Worm (Caenorhabditis elegans) whole organism, L4 larva: ENCODE data around the gene pho-13.

Source experiments
- F44E2.7 ChIP-seq: fragments of 200-800 bp; sonication (Bioruptor generic); IDR thresholded peaks from 2 replicates; pipeline ENCODE4 v2.1.2; 2022; ENCODE audit warnings: missing genetic modification characterization, missing compliant biosample characterization
- Y105C5A.15 ChIP-seq: fragments of 200-800 bp; sonication (Bioruptor generic); IDR thresholded peaks from 2 replicates; pipeline ENCODE4 v1.3.6; 2022; ENCODE audit warnings: missing genetic modification characterization, missing compliant biosample characterization
- Y75B8A.6 ChIP-seq: fragments of 200-800 bp; sonication (Bioruptor generic); IDR thresholded peaks from 2 replicates; pipeline ENCODE4 v1.3.6; 2022; ENCODE audit warnings: missing genetic modification reagents, missing genetic modification characterization, missing compliant biosample characterization
- ZK337.2 ChIP-seq: fragments of 200-800 bp; sonication (Bioruptor generic); IDR thresholded peaks from 2 replicates; pipeline ENCODE4 v1.3.6; 2022; ENCODE audit warnings: missing genetic modification reagents, missing genetic modification characterization, missing compliant biosample characterization
- ZK546.5 ChIP-seq, 2 experiments: sonication (generic microtip); optimal IDR thresholded peaks; 2 replicates each; lab custom pipeline; 2017; ENCODE audit warnings: missing biosample characterization in 2 of 2, missing genetic modification characterization in 2 of 2
- attf-4 ChIP-seq: sonication (generic microtip); optimal IDR thresholded peaks from 3 replicates; lab custom pipeline; 2017; ENCODE audit warnings: missing biosample characterization, missing genetic modification characterization
- ceh-20 ChIP-seq: fragments of 200-800 bp; sonication (Bioruptor generic); IDR thresholded peaks from 2 replicates; pipeline ENCODE4 v1.3.6; 2022; ENCODE audit warnings: missing genetic modification reagents, missing genetic modification characterization, missing compliant biosample characterization
- ceh-28 ChIP-seq: fragments of 150-350 bp; optimal IDR thresholded peaks from 2 replicates; lab custom pipeline; 2014; ENCODE audit warnings: missing biosample characterization, missing genetic modification reagents, missing genetic modification characterization
- ceh-32 ChIP-seq: sonication (generic microtip); optimal IDR thresholded peaks from 2 replicates; lab custom pipeline; 2016; ENCODE audit warnings: mild to moderate bottlenecking, missing genetic modification characterization, missing compliant biosample characterization; ENCODE audit not compliant: poor library complexity
- ceh-44 ChIP-seq: fragments of 200-800 bp; sonication (Bioruptor generic); IDR thresholded peaks from 2 replicates; pipeline ENCODE4 v1.3.6; 2022; ENCODE audit warnings: missing genetic modification reagents, missing genetic modification characterization, missing compliant biosample characterization
- ceh-62 ChIP-seq: sonication (generic microtip); optimal IDR thresholded peaks from 2 replicates; lab custom pipeline; 2017; ENCODE audit warnings: missing biosample characterization, missing genetic modification characterization
- ceh-82 ChIP-seq: sonication (generic microtip); optimal IDR thresholded peaks from 2 replicates; lab custom pipeline; 2017; ENCODE audit warnings: missing biosample characterization, missing genetic modification characterization
- ces-1 ChIP-seq: fragments of 150-350 bp; sonication (generic microtip); optimal IDR thresholded peaks from 4 replicates; lab custom pipeline; 2014; ENCODE audit warnings: missing biosample characterization, missing genetic modification reagents, missing genetic modification characterization
- cey-2 ChIP-seq: sonication (generic microtip); optimal IDR thresholded peaks from 3 replicates; lab custom pipeline; 2017; ENCODE audit warnings: missing genetic modification characterization, mild to moderate bottlenecking, missing compliant biosample characterization, antibody characterized with exemption, borderline replicate concordance; ENCODE audit not compliant: insufficient read depth
- ctbp-1 ChIP-seq: fragments of 200-800 bp; sonication (Bioruptor generic); IDR thresholded peaks from 2 replicates; pipeline ENCODE4 v1.3.6; 2022; ENCODE audit warnings: missing genetic modification reagents, missing genetic modification characterization, missing compliant biosample characterization
- daf-12 ChIP-seq: fragments of 150-350 bp; optimal IDR thresholded peaks from 2 replicates; lab custom pipeline; 2014; ENCODE audit warnings: missing biosample characterization, missing genetic modification reagents, missing genetic modification characterization
- daf-16 ChIP-seq, 3 experiments: sonication (generic microtip); optimal IDR thresholded peaks; 2 replicates each; lab custom pipeline; 2016 to 2017; ENCODE audit warnings: missing genetic modification characterization in 3 of 3, missing genetic modification reagents in 3 of 3, mild to moderate bottlenecking in 2 of 3, missing compliant biosample characterization in 2 of 3, missing biosample characterization in 1 of 3, moderate library complexity in 1 of 3
- daf-19 ChIP-seq: fragments of 200-800 bp; sonication (Bioruptor generic); conservative IDR thresholded peaks from 2 replicates; pipeline ENCODE4 v1.3.6; 2022; ENCODE audit warnings: missing genetic modification characterization, missing compliant biosample characterization
- duxl-1 ChIP-seq: sonication (generic microtip); optimal IDR thresholded peaks from 2 replicates; lab custom pipeline; 2016; ENCODE audit warnings: mild to moderate bottlenecking, missing genetic modification characterization, moderate library complexity, missing compliant biosample characterization; ENCODE audit not compliant: poor library complexity
- dve-1 ChIP-seq: sonication (generic microtip); optimal IDR thresholded peaks from 2 replicates; lab custom pipeline; 2017; ENCODE audit warnings: antibody characterized with exemption, mild to moderate bottlenecking, missing genetic modification characterization, missing compliant biosample characterization; ENCODE audit not compliant: insufficient read depth
- egl-27 ChIP-seq: sonication (generic microtip); optimal IDR thresholded peaks from 3 replicates; lab custom pipeline; 2017; ENCODE audit warnings: missing biosample characterization, missing genetic modification reagents, missing genetic modification characterization
- fos-1 ChIP-seq: fragments of 150-350 bp; optimal IDR thresholded peaks from 2 replicates; lab custom pipeline; 2014; ENCODE audit warnings: missing biosample characterization, missing genetic modification characterization
- gei-8 ChIP-seq: fragments of 200-800 bp; sonication (Bioruptor generic); optimal IDR thresholded peaks from 2 replicates; lab custom pipeline; 2018; ENCODE audit warnings: mild to moderate bottlenecking, missing genetic modification characterization, missing compliant biosample characterization
- hif-1 ChIP-seq, 2 experiments: sonication (generic microtip); optimal IDR thresholded peaks; 2 replicates each; lab custom pipeline; 2016 to 2017; ENCODE audit warnings: missing compliant biosample characterization in 2 of 2, missing genetic modification characterization in 2 of 2, missing genetic modification reagents in 2 of 2, missing genotype in 2 of 2, mild to moderate bottlenecking in 1 of 2
- hlh-11 ChIP-seq: fragments of 200-800 bp; sonication (Bioruptor generic); optimal IDR thresholded peaks from 2 replicates; lab custom pipeline; 2018; ENCODE audit warnings: mild to moderate bottlenecking, missing genetic modification characterization, missing compliant biosample characterization
- hlh-30 ChIP-seq: sonication (generic microtip); optimal IDR thresholded peaks from 2 replicates; lab custom pipeline; 2017; ENCODE audit warnings: antibody characterized with exemption, mild to moderate bottlenecking, missing genetic modification characterization, missing compliant biosample characterization; ENCODE audit not compliant: insufficient read depth
- lin-29 ChIP-seq: fragments of 200-800 bp; sonication (Bioruptor generic); IDR thresholded peaks from 2 replicates; pipeline ENCODE4 v1.3.6; 2022; ENCODE audit warnings: missing genetic modification reagents, missing genetic modification characterization, missing compliant biosample characterization
- lin-39 ChIP-seq: fragments of 150-350 bp; optimal IDR thresholded peaks from 2 replicates; lab custom pipeline; 2014; ENCODE audit warnings: missing biosample characterization, missing genetic modification reagents, missing genetic modification characterization
- lir-3 ChIP-seq: sonication (generic microtip); optimal IDR thresholded peaks from 2 replicates; lab custom pipeline; 2016; ENCODE audit warnings: mild to moderate bottlenecking, missing genetic modification characterization, missing compliant biosample characterization
- mdl-1 ChIP-seq, 2 experiments: fragments of 150-350 bp in 1 of 2; sonication (generic microtip) in 1 of 2; optimal IDR thresholded peaks; 2 replicates each; lab custom pipeline; 2014 to 2017; ENCODE audit warnings: missing biosample characterization in 2 of 2, missing genetic modification characterization in 2 of 2
- mdt-29 ChIP-seq: fragments of 200-800 bp; sonication (Bioruptor generic); IDR thresholded peaks from 2 replicates; pipeline ENCODE4 v1.3.6; 2022; ENCODE audit warnings: missing genetic modification reagents, missing genetic modification characterization, missing compliant biosample characterization
- mep-1 ChIP-seq: fragments of 150-350 bp; sonication (generic microtip); optimal IDR thresholded peaks from 3 replicates; lab custom pipeline; 2014; ENCODE audit warnings: missing biosample characterization, missing genetic modification characterization
- mes-2 ChIP-seq: sonication (generic microtip); optimal IDR thresholded peaks from 2 replicates; lab custom pipeline; 2016; ENCODE audit warnings: missing genotype, mild to moderate bottlenecking, missing genetic modification characterization, missing compliant biosample characterization; ENCODE audit not compliant: poor library complexity, severe bottlenecking
- mxl-2 ChIP-seq: fragments of 200-800 bp; sonication (Bioruptor generic); conservative IDR thresholded peaks from 2 replicates; pipeline ENCODE4 v1.3.6; 2022; ENCODE audit warnings: missing genetic modification reagents, missing genetic modification characterization, missing compliant biosample characterization
- nhr-10 ChIP-seq: fragments of 150-350 bp; optimal IDR thresholded peaks from 2 replicates; lab custom pipeline; 2014; ENCODE audit warnings: missing biosample characterization, missing genetic modification characterization
- nhr-102 ChIP-seq: sonication (generic microtip); optimal IDR thresholded peaks from 2 replicates; lab custom pipeline; 2016; ENCODE audit warnings: mild to moderate bottlenecking, missing genetic modification characterization, moderate library complexity, missing compliant biosample characterization
- nhr-11 ChIP-seq: fragments of 150-350 bp; optimal IDR thresholded peaks from 2 replicates; lab custom pipeline; 2014; ENCODE audit warnings: missing biosample characterization, missing genetic modification characterization
- nhr-237 ChIP-seq: sonication (generic microtip); optimal IDR thresholded peaks from 2 replicates; lab custom pipeline; 2017; ENCODE audit warnings: missing biosample characterization, missing genetic modification characterization
- nhr-25 ChIP-seq: sonication (generic microtip); optimal IDR thresholded peaks from 2 replicates; lab custom pipeline; 2017; ENCODE audit warnings: missing genetic modification characterization, mild to moderate bottlenecking, missing compliant biosample characterization, antibody characterized with exemption, moderate library complexity, borderline replicate concordance; ENCODE audit not compliant: insufficient read depth
- nhr-6 ChIP-seq: fragments of 150-350 bp; optimal IDR thresholded peaks from 2 replicates; lab custom pipeline; 2014; ENCODE audit warnings: missing biosample characterization, missing genetic modification characterization
- nhr-77 ChIP-seq: fragments of 150-350 bp; optimal IDR thresholded peaks from 2 replicates; lab custom pipeline; 2014; ENCODE audit warnings: missing biosample characterization, missing genetic modification characterization
- sdz-12 ChIP-seq: fragments of 200-800 bp; sonication (Bioruptor generic); optimal IDR thresholded peaks from 2 replicates; lab custom pipeline; 2018; ENCODE audit warnings: mild to moderate bottlenecking, missing genetic modification characterization, missing compliant biosample characterization
- set-16 ChIP-seq: fragments of 200-800 bp; sonication (Bioruptor generic); IDR thresholded peaks from 2 replicates; pipeline ENCODE4 v1.3.6; 2022; ENCODE audit warnings: missing genetic modification reagents, missing genetic modification characterization, missing compliant biosample characterization
- spr-1 ChIP-seq: sonication (generic microtip); optimal IDR thresholded peaks from 2 replicates; lab custom pipeline; 2016; ENCODE audit warnings: mild to moderate bottlenecking, missing genetic modification characterization, missing compliant biosample characterization
- tag-97 ChIP-seq: fragments of 200-800 bp; sonication (Bioruptor generic); IDR thresholded peaks from 2 replicates; pipeline ENCODE4 v1.3.6; 2022; ENCODE audit warnings: missing genetic modification characterization, missing compliant biosample characterization
- tra-1 ChIP-seq: fragments of 200-800 bp; sonication (Bioruptor generic); IDR thresholded peaks from 2 replicates; pipeline ENCODE4 v1.3.6; 2022; ENCODE audit warnings: missing genetic modification reagents, missing genetic modification characterization, missing compliant biosample characterization
- unc-39 ChIP-seq: sonication (generic microtip); optimal IDR thresholded peaks from 2 replicates; lab custom pipeline; 2017; ENCODE audit warnings: missing biosample characterization, missing genetic modification characterization
- vab-7 ChIP-seq: fragments of 200-800 bp; sonication (Bioruptor generic); IDR thresholded peaks from 2 replicates; pipeline ENCODE4 v1.3.6; 2022; ENCODE audit warnings: missing genetic modification reagents, missing genetic modification characterization, missing compliant biosample characterization
- zfp-2 ChIP-seq: sonication (generic microtip); optimal IDR thresholded peaks from 2 replicates; lab custom pipeline; 2016; ENCODE audit warnings: mild to moderate bottlenecking, missing genetic modification characterization, missing compliant biosample characterization
- zip-11 ChIP-seq: fragments of 200-800 bp; sonication (Bioruptor generic); IDR thresholded peaks from 2 replicates; pipeline ENCODE4 v1.3.6; 2022; ENCODE audit warnings: missing genetic modification characterization, missing compliant biosample characterization

Gene pho-13

ce11 chrII:8787376-8787775 is 19.4 kb downstream of the pho-13 start (continued):
- TF ChIP-seq lin-39 (tag; lab: Kevin White, UChicago): no peak
- TF ChIP-seq mes-2 (tag; lab: Kevin White, UChicago): peak; percentile 88
- TF ChIP-seq tra-1 (GFP tag; lab: Robert Waterston, UW): peak; percentile 88
- TF ChIP-seq fos-1: no peak
- peak; percentile 87 for TF ChIP-seq nhr-77 (tag; lab: Kevin White, UChicago)
- no peak for TF ChIP-seq Y105C5A.15 (GFP tag; lab: Robert Waterston, UW)
- peak; percentile 64 to 73 for TF ChIP-seq daf-16 (GFP tag; optimal IDR thresholded peaks at IDR 0.05; lab: Kevin White, UChicago)
- peak; percentile 99 for TF ChIP-seq daf-16 (tag; optimal IDR thresholded peaks at IDR 0.05; lab: Kevin White, UChicago)
- TF ChIP-seq ceh-28 (tag; lab: Kevin White, UChicago): peak; percentile 86
- peak; percentile 83 for TF ChIP-seq ceh-20
- no peak for TF ChIP-seq ceh-82
- peak; percentile 71 for TF ChIP-seq spr-1 (tag; lab: Kevin White, UChicago)
- no peak for TF ChIP-seq unc-39
- peak in 1 of 2 experiments; percentile 22 for TF ChIP-seq ZK546.5 (tag; optimal IDR thresholded peaks at IDR 0.05; lab: Kevin White, UChicago)
- peak; percentile 75 for TF ChIP-seq nhr-102 (tag; lab: Kevin White, UChicago)
- no peak for TF ChIP-seq zip-11 (GFP tag; lab: Robert Waterston, UW)
- no peak for TF ChIP-seq nhr-237 (tag; lab: Kevin White, UChicago)
- TF ChIP-seq mxl-2: no peak
- TF ChIP-seq ceh-44 (GFP tag; lab: Robert Waterston, UW): no peak
- no peak for TF ChIP-seq ZK337.2 (GFP tag; lab: Robert Waterston, UW)
- TF ChIP-seq sdz-12: no peak
- peak; percentile 52 for TF ChIP-seq cey-2
- TF ChIP-seq attf-4 (tag; lab: Kevin White, UChicago): no peak
- peak; percentile 61 for TF ChIP-seq vab-7
- TF ChIP-seq lir-3: no peak
- peak; percentile 88 for TF ChIP-seq mep-1
- TF ChIP-seq mdl-1 (tag; optimal IDR thresholded peaks at IDR 0.05; lab: Kevin White, UChicago): peak in 1 of 2 experiments; percentile 83
- TF ChIP-seq ceh-62 (tag; lab: Kevin White, UChicago): no peak
- peak; percentile 84 for TF ChIP-seq ctbp-1 (GFP tag; lab: Robert Waterston, UW)
- TF ChIP-seq daf-19 (GFP tag; lab: Robert Waterston, UW): peak; percentile 79
- peak; percentile 89 for TF ChIP-seq nhr-6 (tag; lab: Kevin White, UChicago)
- TF ChIP-seq set-16: peak; percentile 25; the same call in 1 of the 2 replicates
- no peak for TF ChIP-seq ceh-32 (tag; lab: Kevin White, UChicago)
- no peak for TF ChIP-seq daf-12
- TF ChIP-seq nhr-11: peak; percentile 97
- peak; percentile 100 for TF ChIP-seq hlh-30 (tag; lab: Kevin White, UChicago)
- no peak for TF ChIP-seq ces-1 (GFP tag; lab: Kevin White, UChicago)
- no peak for TF ChIP-seq nhr-10 (tag; lab: Kevin White, UChicago)
- no peak for TF ChIP-seq egl-27 (tag; lab: Kevin White, UChicago)
- no peak for TF ChIP-seq gei-8
- TF ChIP-seq zfp-2 (tag; lab: Kevin White, UChicago): peak; percentile 61
- no peak for TF ChIP-seq F44E2.7
- TF ChIP-seq mdt-29 (GFP tag; lab: Robert Waterston, UW): peak; percentile 92
- TF ChIP-seq hif-1 (tag; optimal IDR thresholded peaks at IDR 0.05; lab: Kevin White, UChicago): peak in 1 of 2 experiments; percentile 83
- no peak for TF ChIP-seq Y75B8A.6 (GFP tag; lab: Robert Waterston, UW)
- peak; percentile 97 for TF ChIP-seq dve-1 (tag; lab: Kevin White, UChicago)
- peak; percentile 94 for TF ChIP-seq hlh-11 (tag; lab: Kevin White, UChicago)
- TF ChIP-seq nhr-25 (tag; lab: Kevin White, UChicago): peak; percentile 83
- TF ChIP-seq tag-97 (GFP tag; lab: Robert Waterston, UW): no peak
- TF ChIP-seq lin-29 (GFP tag; lab: Robert Waterston, UW): peak; percentile 51; the same call in 1 of the 2 replicates
- TF ChIP-seq duxl-1 (tag; lab: Kevin White, UChicago): peak; percentile 77
